Fruit fly (Drosophila melanogaster) whole organism: Measurements from ENCODE around the gene CG13359.

Experiments
- CG8478 ChIP-seq: fragments of >200 bp; optimal IDR thresholded peaks from 2 replicates; lab custom pipeline; 2018; ENCODE audit warnings: inconsistent platforms
- pan ChIP-seq: fragments of >200 bp; optimal IDR thresholded peaks from 2 replicates; lab custom pipeline; 2017

DNA sequence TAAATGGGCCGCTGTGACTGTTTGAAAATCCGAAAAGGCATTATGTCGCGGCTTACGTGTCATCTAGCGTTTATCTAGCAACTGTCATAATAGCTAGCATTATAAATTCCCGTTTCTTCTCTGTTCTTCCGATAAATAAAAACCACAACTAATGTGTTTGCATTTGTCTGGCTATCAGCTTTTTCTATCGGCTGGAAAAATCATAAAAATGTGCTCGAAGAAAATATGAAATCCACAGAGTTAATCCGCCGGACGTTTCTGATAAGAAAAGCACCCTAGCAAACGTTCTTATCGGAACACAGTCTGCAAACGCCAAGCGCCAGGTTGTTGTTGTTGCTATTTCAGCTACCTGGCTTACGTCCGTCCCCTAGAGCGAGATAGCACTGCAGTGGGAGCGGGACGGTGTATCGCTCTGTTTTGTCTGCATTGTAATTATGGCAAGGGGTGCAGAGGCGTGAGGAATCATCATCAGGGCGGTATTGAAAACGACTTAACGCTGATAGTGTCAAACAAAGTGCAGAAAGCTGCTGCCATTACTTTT lies 29.0 kb downstream of the CG13359 start:
- TF ChIP-seq pan (lab: Kevin White, UChicago) (no peak), CG8478 (no peak)
